Worm (Caenorhabditis elegans): ENCODE measurements around the gene col-85.

The col-85 gene

DNA sequence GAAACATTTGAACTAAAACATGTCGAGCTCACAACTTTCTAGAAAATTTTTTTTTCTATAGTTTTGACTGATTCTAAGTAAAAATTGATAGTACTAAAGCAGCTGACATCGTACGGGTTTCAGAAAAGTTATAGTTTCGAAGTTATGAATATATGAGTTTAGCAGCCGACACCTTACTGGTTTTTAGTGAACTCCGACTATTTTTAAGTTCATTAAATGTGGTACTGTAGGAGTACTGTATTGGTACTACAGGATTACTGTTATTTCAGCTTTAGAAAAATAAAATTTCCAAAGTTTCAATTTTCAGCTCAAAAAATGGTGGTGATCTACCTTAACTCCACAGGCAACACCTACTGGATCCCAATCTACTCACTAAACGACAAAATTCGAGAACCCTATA lies 29.3 kb downstream of the col-85 start, which contains the start of gene sre-37:
Gene sre-37, plus strand, starts transcription at position 301 of the 400 bp plus-strand sequence.
- no peak for TF ChIP-seq ama-1 (optimal IDR thresholded peaks at IDR 0.05)

DNA sequence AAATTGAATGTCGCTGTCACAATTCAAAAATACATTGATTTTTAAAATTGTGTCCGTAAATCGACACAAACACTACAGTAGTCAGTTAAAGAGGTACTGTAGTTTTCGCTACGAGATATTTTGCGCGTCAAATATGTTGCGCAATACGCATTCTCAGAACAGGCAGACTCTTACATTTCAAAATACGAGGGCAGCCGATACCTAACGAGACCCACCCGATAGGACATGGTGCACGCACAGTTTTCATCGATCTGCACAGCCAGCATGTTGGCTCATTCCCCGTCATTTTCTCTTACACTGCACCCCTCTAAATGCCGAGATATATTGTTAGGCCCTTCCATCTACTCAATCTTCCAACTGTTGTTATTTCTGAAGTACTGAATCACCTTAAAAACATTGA lies 32.7 kb downstream of the col-85 start, which contains the start of gene F15A4.2:
Gene F15A4.2, plus strand, starts transcription at position 301 of the 400 bp plus-strand sequence.
- no peak for TF ChIP-seq mml-1 (tag; optimal IDR thresholded peaks at IDR 0.05)
- no peak for TF ChIP-seq nhr-11 (tag; optimal IDR thresholded peaks at IDR 0.05)
- no peak for TF ChIP-seq ceh-28 (tag; optimal IDR thresholded peaks at IDR 0.05)
- TF ChIP-seq ztf-11 (tag; optimal IDR thresholded peaks at IDR 0.05) = no peak
- TF ChIP-seq nhr-67 (tag; optimal IDR thresholded peaks at IDR 0.05) = no peak
- TF ChIP-seq fkh-10 (GFP tag; optimal IDR thresholded peaks at IDR 0.05) = no peak
- no peak for TF ChIP-seq nhr-23 (tag; optimal IDR thresholded peaks at IDR 0.05)
- TF ChIP-seq ceh-9 (tag; optimal IDR thresholded peaks at IDR 0.05) = no peak
- TF ChIP-seq unc-62 (GFP tag; optimal IDR thresholded peaks at IDR 0.05) = no peak
- TF ChIP-seq aly-2 (tag; optimal IDR thresholded peaks at IDR 0.05) = no peak

DNA sequence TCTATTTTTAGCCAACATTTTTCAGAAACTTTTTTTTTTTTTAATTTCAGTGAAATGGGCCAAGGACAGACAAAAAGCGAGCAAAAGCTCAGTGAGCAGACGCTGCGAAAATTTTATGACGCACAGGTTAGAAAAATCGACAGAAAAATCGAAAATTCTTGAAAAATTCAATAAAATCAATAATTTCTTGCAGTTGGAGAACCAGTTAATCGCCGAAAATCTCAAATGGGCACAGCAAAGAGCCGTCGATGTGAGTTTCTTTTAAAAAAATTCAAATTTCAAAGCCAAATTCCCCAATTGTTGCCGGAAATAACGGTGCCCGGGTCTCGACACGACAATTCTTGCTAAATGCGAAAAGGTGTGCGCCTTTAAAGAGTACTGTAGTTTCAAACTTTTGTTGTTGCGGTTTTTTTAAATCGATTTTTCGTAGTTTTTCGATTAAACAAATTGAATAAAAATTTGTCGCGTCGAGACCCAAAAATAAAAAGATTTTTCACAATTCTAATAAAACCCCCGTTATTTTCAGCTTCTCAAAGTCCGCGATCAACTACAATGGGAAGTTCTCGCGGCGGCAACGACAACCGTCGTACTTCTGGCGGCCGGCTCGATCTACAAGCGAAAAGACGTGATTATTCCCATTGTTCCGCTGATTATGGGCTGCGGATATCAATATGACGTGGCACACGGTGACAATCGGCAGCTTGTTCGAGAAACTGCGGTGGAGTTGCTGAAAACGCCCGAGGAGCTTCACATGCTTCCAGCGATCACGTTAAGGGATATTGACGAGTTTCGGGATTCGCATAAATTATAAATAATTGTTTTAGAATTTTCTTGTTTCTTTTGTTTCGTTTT lies 34.1 kb downstream of the col-85 start, which contains the start of gene tag-280:
Gene tag-280, plus strand, starts transcription at position 51 of the 852 bp plus-strand sequence.
- TF ChIP-seq unc-39 (tag; optimal IDR thresholded peaks at IDR 0.05) (no peak), mml-1 (tag; optimal IDR thresholded peaks at IDR 0.05) (no peak), nhr-11 (tag; optimal IDR thresholded peaks at IDR 0.05) (no peak), nfya-1 (tag; optimal IDR thresholded peaks at IDR 0.05; ENCODE audit: insufficient read depth) (no peak), elt-3 (tag; optimal IDR thresholded peaks at IDR 0.05) (no peak), nhr-77 (tag; optimal IDR thresholded peaks at IDR 0.05) (no peak), ceh-9 (tag; optimal IDR thresholded peaks at IDR 0.05) (no peak), skn-1 (tag; optimal IDR thresholded peaks at IDR 0.05) (no peak), nhr-23 (tag; optimal IDR thresholded peaks at IDR 0.05) (no peak), sea-2 (GFP tag; optimal IDR thresholded peaks at IDR 0.05) (no peak), nhr-237 (tag; optimal IDR thresholded peaks at IDR 0.05) (no peak)

DNA sequence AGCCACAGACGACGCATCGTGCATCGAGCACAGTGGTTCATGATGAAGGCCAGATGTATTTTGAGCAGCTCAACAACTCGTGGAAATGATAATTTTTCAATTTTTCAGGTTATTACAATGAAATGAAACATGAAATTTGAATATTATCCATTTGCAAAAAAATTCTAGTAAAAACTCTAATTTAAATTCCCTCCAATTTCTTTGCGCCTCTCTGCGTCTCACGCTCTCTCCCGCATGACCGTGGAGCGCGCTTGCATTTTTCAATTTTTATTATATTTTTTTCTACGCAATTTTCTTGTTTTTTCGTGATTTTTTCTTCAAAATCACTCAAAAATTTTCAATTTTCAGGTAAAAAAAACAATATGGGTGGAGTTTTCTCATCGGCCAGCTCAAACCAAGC lies 35.5 kb downstream of the col-85 start, which contains the start of gene tag-281:
Gene tag-281, plus strand, starts transcription at position 340 of the 400 bp plus-strand sequence.
- TF ChIP-seq ama-1 (optimal IDR thresholded peaks at IDR 0.05) = no peak
- peak; percentile 72 for TF ChIP-seq R02D3.7 (tag; optimal IDR thresholded peaks at IDR 0.05)
- TF ChIP-seq lin-39 (tag; optimal IDR thresholded peaks at IDR 0.05) = peak; percentile 49
- no peak for TF ChIP-seq fos-1 (tag; optimal IDR thresholded peaks at IDR 0.05)
- TF ChIP-seq ceh-82 (tag; optimal IDR thresholded peaks at IDR 0.05) = peak; percentile 44
- TF ChIP-seq elt-2 (tag; optimal IDR thresholded peaks at IDR 0.05) = no peak
- TF ChIP-seq lin-15B (tag; optimal IDR thresholded peaks at IDR 0.05) = peak; percentile 92
- TF ChIP-seq hmg-11 (tag; optimal IDR thresholded peaks at IDR 0.05) = peak; percentile 22
- TF ChIP-seq jun-1 (tag; optimal IDR thresholded peaks at IDR 0.05) = peak; percentile 52
- no peak for TF ChIP-seq sea-2 (GFP tag; optimal IDR thresholded peaks at IDR 0.05)
- TF ChIP-seq tbx-2 (tag; optimal IDR thresholded peaks at IDR 0.05) = peak; percentile 6
- peak; percentile 69 for TF ChIP-seq snpc-4 (tag; optimal IDR thresholded peaks at IDR 0.05)
- peak; percentile 87 for TF ChIP-seq pha-4 (tag; optimal IDR thresholded peaks at IDR 0.05)
- peak; percentile 53 for TF ChIP-seq pqm-1 (tag; optimal IDR thresholded peaks at IDR 0.05)
- TF ChIP-seq nhr-237 (tag; optimal IDR thresholded peaks at IDR 0.05) = no peak
- TF ChIP-seq ceh-28 (tag; optimal IDR thresholded peaks at IDR 0.05) = peak; percentile 52
- peak; percentile 52 for TF ChIP-seq skn-1 (tag; optimal IDR thresholded peaks at IDR 0.05)
- TF ChIP-seq ceh-16 (tag; optimal IDR thresholded peaks at IDR 0.05) = no peak
- peak; percentile 91 for TF ChIP-seq nhr-23 (tag; optimal IDR thresholded peaks at IDR 0.05)
- TF ChIP-seq nfya-1 (tag; optimal IDR thresholded peaks at IDR 0.05; ENCODE audit: insufficient read depth) = peak; percentile 90
- TF ChIP-seq nhr-12 (tag; optimal IDR thresholded peaks at IDR 0.05) = no peak
- TF ChIP-seq fkh-10 (GFP tag; optimal IDR thresholded peaks at IDR 0.05) = peak; percentile 33
- TF ChIP-seq egl-5 (tag; optimal IDR thresholded peaks at IDR 0.05) = peak; percentile 52
- no peak for TF ChIP-seq ztf-4 (tag; optimal IDR thresholded peaks at IDR 0.05)

Measured in whole organism, L3 larva.